Fruit fly (Drosophila melanogaster) whole organism, embryonic: ENCODE measurements around the gene kdn.

Experiments
- Ada2b ChIP-seq: fragments of 200-800 bp; sonication (Bioruptor generic); IDR thresholded peaks from 2 replicates; pipeline ENCODE4 v1.3.6; 2022; ENCODE audit warnings: missing biosample characterization, missing genetic modification characterization
- Asciz ChIP-seq: fragments of 200-800 bp; sonication (Bioruptor generic); optimal IDR thresholded peaks from 2 replicates; lab custom pipeline; 2017; ENCODE audit warnings: missing biosample characterization, mild to moderate bottlenecking, missing genetic modification characterization, missing genetic modification reagents
- CG10147 ChIP-seq: fragments of 200-800 bp; sonication (Bioruptor generic); optimal IDR thresholded peaks from 2 replicates; lab custom pipeline; 2019; ENCODE audit warnings: missing biosample characterization, mild to moderate bottlenecking, missing genetic modification characterization, moderate library complexity
- CG10209 ChIP-seq: fragments of 200-800 bp; sonication (Bioruptor generic); optimal IDR thresholded peaks from 3 replicates; lab custom pipeline; 2017; ENCODE audit warnings: missing biosample characterization, mild to moderate bottlenecking, missing genetic modification characterization, missing genetic modification reagents
- CG10267 ChIP-seq: fragments of 200-800 bp; sonication (Bioruptor generic); optimal IDR thresholded peaks from 2 replicates; lab custom pipeline; 2018; ENCODE audit warnings: missing biosample characterization, mild to moderate bottlenecking, missing genetic modification characterization, moderate library complexity
- CG10431 ChIP-seq: fragments of 200-800 bp; sonication (Bioruptor generic); optimal IDR thresholded peaks from 3 replicates; lab custom pipeline; 2018; ENCODE audit warnings: missing biosample characterization, mild to moderate bottlenecking, missing genetic modification characterization
- CG11093 ChIP-seq: fragments of 200-800 bp; sonication (Bioruptor generic); IDR thresholded peaks from 3 replicates; pipeline ENCODE4 v1.3.6; 2022; ENCODE audit warnings: missing biosample characterization, missing genetic modification characterization
- CG11695 ChIP-seq: fragments of 200-800 bp; sonication (Bioruptor generic); IDR thresholded peaks from 3 replicates; pipeline ENCODE4 v1.3.6; 2022; ENCODE audit warnings: missing biosample characterization, missing genetic modification characterization
- CG12769 ChIP-seq: fragments of 200-800 bp; sonication (Bioruptor generic); optimal IDR thresholded peaks from 2 replicates; lab custom pipeline; 2019; ENCODE audit warnings: missing biosample characterization, mild to moderate bottlenecking, missing genetic modification characterization, moderate library complexity
- CG15479 ChIP-seq: fragments of 200-800 bp; sonication (Bioruptor generic); optimal IDR thresholded peaks from 3 replicates; lab custom pipeline; 2019; ENCODE audit warnings: missing biosample characterization, mild to moderate bottlenecking, missing genetic modification characterization, moderate library complexity
- CG16813 ChIP-seq: fragments of 200-800 bp; sonication (Bioruptor generic); IDR thresholded peaks from 3 replicates; pipeline ENCODE4 v1.3.6; 2022; ENCODE audit warnings: missing biosample characterization, missing genetic modification characterization; ENCODE audit not compliant: partially characterized antibody
- CG17186 ChIP-seq: fragments of 200-800 bp; sonication (Bioruptor generic); optimal IDR thresholded peaks from 3 replicates; lab custom pipeline; 2017; ENCODE audit warnings: missing biosample characterization, missing genetic modification reagents, missing genetic modification characterization
- CG2199 ChIP-seq: fragments of 200-800 bp; sonication (Bioruptor generic); IDR thresholded peaks from 3 replicates; pipeline ENCODE4 v1.3.6; 2022; ENCODE audit warnings: missing biosample characterization, missing genetic modification characterization
- CG30403 ChIP-seq: fragments of 200-800 bp; sonication (Bioruptor generic); optimal IDR thresholded peaks from 3 replicates; lab custom pipeline; 2016; ENCODE audit warnings: missing biosample characterization, missing genetic modification characterization
- CG3065 ChIP-seq: fragments of 200-800 bp; sonication (Bioruptor generic); optimal IDR thresholded peaks from 2 replicates; lab custom pipeline; 2016; ENCODE audit warnings: missing biosample characterization, missing genetic modification characterization
- CG33213 ChIP-seq: fragments of 200-800 bp; sonication (Bioruptor generic); optimal IDR thresholded peaks from 3 replicates; lab custom pipeline; 2016; ENCODE audit warnings: missing biosample characterization, missing genetic modification characterization
- CG4328 ChIP-seq: fragments of 200-800 bp; sonication (Bioruptor generic); optimal IDR thresholded peaks from 3 replicates; lab custom pipeline; 2017; ENCODE audit warnings: missing biosample characterization, missing genetic modification reagents, missing genetic modification characterization
- CG5180 ChIP-seq: fragments of 200-800 bp; sonication (Bioruptor generic); optimal IDR thresholded peaks from 3 replicates; lab custom pipeline; 2017; ENCODE audit warnings: missing biosample characterization, missing genetic modification characterization, mild to moderate bottlenecking, moderate library complexity, missing genetic modification reagents
- CG6654 ChIP-seq: fragments of 200-800 bp; sonication (Bioruptor generic); optimal IDR thresholded peaks from 2 replicates; lab custom pipeline; 2017; ENCODE audit warnings: missing biosample characterization, mild to moderate bottlenecking, missing genetic modification characterization
- CG9817 ChIP-seq: fragments of 200-800 bp; sonication (Bioruptor generic); optimal IDR thresholded peaks from 2 replicates; lab custom pipeline; 2018; ENCODE audit warnings: missing biosample characterization, mild to moderate bottlenecking, missing genetic modification characterization, moderate library complexity
- CHES-1-like ChIP-seq: fragments of 200-800 bp; sonication (Bioruptor generic); optimal IDR thresholded peaks from 2 replicates; lab custom pipeline; 2016; ENCODE audit warnings: missing biosample characterization, missing genetic modification characterization
- D19B ChIP-seq: fragments of 200-800 bp; sonication (Bioruptor generic); optimal IDR thresholded peaks from 2 replicates; lab custom pipeline; 2017; ENCODE audit warnings: missing biosample characterization, mild to moderate bottlenecking, missing genetic modification characterization
- Dek ChIP-seq: fragments of 200-800 bp; sonication (Bioruptor generic); optimal IDR thresholded peaks from 3 replicates; lab custom pipeline; 2019; ENCODE audit warnings: missing biosample characterization, mild to moderate bottlenecking, missing genetic modification characterization, moderate library complexity
- Dll ChIP-seq: fragments of 200-800 bp; sonication (Bioruptor generic); IDR thresholded peaks from 4 replicates; pipeline ENCODE4 v1.3.6; 2022; ENCODE audit warnings: missing biosample characterization, missing genetic modification characterization; ENCODE audit not compliant: partially characterized antibody
- Gug ChIP-seq: fragments of 200-800 bp; sonication (Bioruptor generic); IDR thresholded peaks from 4 replicates; pipeline ENCODE4 v1.3.6; 2022; ENCODE audit warnings: missing biosample characterization, missing genetic modification characterization
- H15 ChIP-seq: fragments of 200-800 bp; sonication (Bioruptor generic); IDR thresholded peaks from 3 replicates; pipeline ENCODE4 v1.3.6; 2022; ENCODE audit warnings: missing biosample characterization, missing genetic modification characterization
- Lhr ChIP-seq: fragments of 200-800 bp; sonication (Bioruptor generic); optimal IDR thresholded peaks from 3 replicates; lab custom pipeline; 2017; ENCODE audit warnings: mild to moderate bottlenecking, missing biosample characterization, missing genetic modification reagents, missing genetic modification characterization
- Mad ChIP-seq: fragments of 200-800 bp; sonication (Bioruptor generic); optimal IDR thresholded peaks from 2 replicates; lab custom pipeline; 2016; ENCODE audit warnings: missing biosample characterization, missing genetic modification characterization
- Neu2 ChIP-seq: fragments of 200-800 bp; sonication (Bioruptor generic); optimal IDR thresholded peaks from 3 replicates; lab custom pipeline; 2016; ENCODE audit warnings: missing biosample characterization, missing genetic modification characterization, borderline replicate concordance
- Sry-β ChIP-seq: fragments of 200-800 bp; sonication (Bioruptor generic); optimal IDR thresholded peaks from 2 replicates; lab custom pipeline; 2018; ENCODE audit warnings: missing biosample characterization, mild to moderate bottlenecking, missing genetic modification characterization, moderate library complexity
- Ssrp ChIP-seq: fragments of 200-800 bp; sonication (Bioruptor generic); optimal IDR thresholded peaks from 2 replicates; lab custom pipeline; 2018; ENCODE audit warnings: missing biosample characterization, mild to moderate bottlenecking, missing genetic modification characterization, moderate library complexity
- ap ChIP-seq: fragments of 200-800 bp; sonication (Bioruptor generic); IDR thresholded peaks from 2 replicates; pipeline ENCODE4 v1.3.6; 2022; ENCODE audit warnings: missing biosample characterization, missing genetic modification characterization
- ase ChIP-seq: fragments of 200-800 bp; sonication (Bioruptor generic); IDR thresholded peaks from 3 replicates; pipeline ENCODE4 v1.3.6; 2022; ENCODE audit warnings: missing biosample characterization, missing genetic modification characterization
- cas ChIP-seq: fragments of 200-800 bp; sonication (Bioruptor generic); IDR thresholded peaks from 2 replicates; pipeline ENCODE4 v1.3.6; 2022; ENCODE audit warnings: missing biosample characterization, missing genetic modification characterization
- chif ChIP-seq, 2 experiments: fragments of 200-800 bp; sonication (Bioruptor generic); optimal IDR thresholded peaks; 3 replicates each; lab custom pipeline; 2016; ENCODE audit warnings: missing biosample characterization in 2 of 2, missing genetic modification characterization in 2 of 2
- chm ChIP-seq: fragments of 200-800 bp; sonication (Bioruptor generic); IDR thresholded peaks from 2 replicates; pipeline ENCODE4 v1.3.6; 2022; ENCODE audit warnings: missing biosample characterization, missing genetic modification characterization
- corto ChIP-seq: fragments of 200-800 bp; sonication (Bioruptor generic); optimal IDR thresholded peaks from 2 replicates; lab custom pipeline; 2016; ENCODE audit warnings: missing biosample characterization, mild to moderate bottlenecking, missing genetic modification characterization, moderate library complexity
- fd102C ChIP-seq: fragments of 200-800 bp; sonication (Bioruptor generic); optimal IDR thresholded peaks from 2 replicates; lab custom pipeline; 2018; ENCODE audit warnings: missing biosample characterization, mild to moderate bottlenecking, missing genetic modification characterization, moderate library complexity
- gem ChIP-seq: fragments of 200-800 bp; sonication (Bioruptor generic); optimal IDR thresholded peaks from 2 replicates; lab custom pipeline; 2019; ENCODE audit warnings: missing biosample characterization, mild to moderate bottlenecking, missing genetic modification characterization, moderate library complexity
- hbn ChIP-seq: fragments of 200-800 bp; sonication (Bioruptor generic); IDR thresholded peaks from 2 replicates; pipeline ENCODE4 v1.3.6; 2022; ENCODE audit warnings: missing biosample characterization, missing genetic modification characterization; ENCODE audit not compliant: partially characterized antibody
- klu ChIP-seq: fragments of 200-800 bp; sonication (Bioruptor generic); IDR thresholded peaks from 2 replicates; pipeline ENCODE4 v1.3.6; 2022; ENCODE audit warnings: missing biosample characterization, missing genetic modification characterization
- mam ChIP-seq: fragments of 200-800 bp; sonication (Bioruptor generic); optimal IDR thresholded peaks from 3 replicates; lab custom pipeline; 2016; ENCODE audit warnings: missing biosample characterization, missing genetic modification characterization
- repo ChIP-seq: fragments of 200-800 bp; sonication (Bioruptor generic); optimal IDR thresholded peaks from 2 replicates; lab custom pipeline; 2016; ENCODE audit warnings: missing biosample characterization, missing genetic modification characterization
- row ChIP-seq: fragments of 200-800 bp; sonication (Bioruptor generic); IDR thresholded peaks from 3 replicates; pipeline ENCODE4 v1.3.6; 2022; ENCODE audit warnings: missing biosample characterization, missing genetic modification characterization
- sr ChIP-seq: fragments of 200-800 bp; sonication (Bioruptor generic); IDR thresholded peaks from 3 replicates; pipeline ENCODE4 v1.3.6; 2022; ENCODE audit warnings: missing biosample characterization, missing genetic modification characterization
- ttk ChIP-seq: fragments of 200-800 bp; sonication (Bioruptor generic); IDR thresholded peaks from 2 replicates; pipeline ENCODE4 v2.1.2; 2022; ENCODE audit warnings: missing biosample characterization, missing genetic modification characterization
- vnd ChIP-seq: fragments of 200-800 bp; sonication (Bioruptor generic); IDR thresholded peaks from 3 replicates; pipeline ENCODE4 v1.3.6; 2022; ENCODE audit warnings: missing biosample characterization, missing genetic modification characterization; ENCODE audit not compliant: partially characterized antibody
- yki ChIP-seq: fragments of >200 bp; optimal IDR thresholded peaks from 3 replicates; lab custom pipeline; 2018
- zen ChIP-seq: fragments of 200-800 bp; sonication (Bioruptor generic); optimal IDR thresholded peaks from 3 replicates; lab custom pipeline; 2018; ENCODE audit warnings: missing biosample characterization, mild to moderate bottlenecking, missing genetic modification characterization, moderate library complexity

Gene kdn

dm6 chrX:6330369-6330949 is 20.0 kb upstream of the kdn start, which contains the start of gene CG42240 (continued):
- TF ChIP-seq CG10267 (peak; percentile 87), corto (peak; percentile 63), CG6654 (GFP tag; lab: Kevin White, UChicago) (peak; percentile 80), row (GFP tag; lab: Robert Waterston, UW) (peak; percentile 91), Mad (GFP tag; lab: Kevin White, UChicago) (peak; percentile 61), chif (GFP tag; optimal IDR thresholded peaks at IDR 0.05; lab: Kevin White, UChicago) (peak; percentile 80 to 87), Sry-β (GFP tag; lab: Kevin White, UChicago) (peak; percentile 40), CG15479 (no peak), Ada2b (GFP tag; lab: Robert Waterston, UW) (peak; percentile 76), CG17186 (peak; percentile 66), Dll (GFP tag; lab: Robert Waterston, UW) (no peak), Lhr (GFP tag; lab: Kevin White, UChicago) (peak; percentile 77), CG11093 (peak; percentile 74), Gug (GFP tag; lab: Robert Waterston, UW) (peak; percentile 63; the same call in 2 of the 4 replicates), CG2199 (no peak), gem (tag; lab: Kevin White, UChicago) (peak; percentile 95), fd102C (peak; percentile 46), CG30403 (GFP tag; lab: Kevin White, UChicago) (peak; percentile 96), Asciz (peak; percentile 92), CG33213 (GFP tag; lab: Kevin White, UChicago) (peak; percentile 37), CG10209 (GFP tag; lab: Kevin White, UChicago) (peak; percentile 91), CG11695 (GFP tag; lab: Robert Waterston, UW) (peak; percentile 92), CG10147 (GFP tag; lab: Kevin White, UChicago) (peak; percentile 92), D19B (GFP tag; lab: Kevin White, UChicago) (peak; percentile 77), Neu2 (GFP tag; lab: Kevin White, UChicago) (no peak), CHES-1-like (GFP tag; lab: Kevin White, UChicago) (peak; percentile 77), CG9817 (peak; percentile 82), CG3065 (GFP tag; lab: Kevin White, UChicago) (peak; percentile 73), mam (peak; percentile 71), CG5180 (GFP tag; lab: Kevin White, UChicago) (peak; percentile 82), sr (GFP tag; lab: Robert Waterston, UW) (0 out of 3 replicates have a peak, but pooled peaks have one; percentile 7), ttk (peak; percentile 77), vnd (no peak), ase (GFP tag; lab: Robert Waterston, UW) (peak; percentile 58; the same call in 1 of the 3 replicates), repo (GFP tag; lab: Kevin White, UChicago) (peak; percentile 55), CG12769 (tag; lab: Kevin White, UChicago) (peak; percentile 82), CG4328 (peak; percentile 90), H15 (GFP tag; lab: Robert Waterston, UW) (peak; percentile 71; the same call in 2 of the 3 replicates), Ssrp (peak; percentile 89), ap (GFP tag; lab: Robert Waterston, UW) (peak; percentile 3; the same call in 1 of the 2 replicates), zen (peak; percentile 79), cas (GFP tag; lab: Robert Waterston, UW) (no peak), yki (lab: Kevin White, UChicago) (no peak), klu (GFP tag; lab: Robert Waterston, UW) (peak; percentile 75), chm (GFP tag; lab: Robert Waterston, UW) (0 out of 2 replicates have a peak, but pooled peaks have one; percentile 24), CG16813 (no peak), hbn (GFP tag; lab: Robert Waterston, UW) (no peak), Dek (tag; lab: Kevin White, UChicago) (peak; percentile 83), CG10431 (peak; percentile 66)
